Fruit fly (Drosophila melanogaster): ENCODE data around the gene Kots.
A peak's percentile ranks its signal among the peaks of the same experiment; 100 is the strongest.

Gene Kots

dm6 chr3R:13916546-13916945 lies 47.4 kb downstream of the Kots start (continued):
- TF ChIP-seq lz (GFP tag; optimal IDR thresholded peaks at IDR 0.05) (peak; percentile 26), fd59A (GFP tag; optimal IDR thresholded peaks at IDR 0.05) (peak; percentile 54), achi (GFP tag; optimal IDR thresholded peaks at IDR 0.05) (no peak), Lpt (GFP tag; optimal IDR thresholded peaks at IDR 0.05) (no peak), Hr4 (GFP tag; optimal IDR thresholded peaks at IDR 0.05) (no peak), Eip75B (GFP tag; optimal IDR thresholded peaks at IDR 0.05) (peak; percentile 25), net (GFP tag; optimal IDR thresholded peaks at IDR 0.05) (no peak), CG8632 (GFP tag; optimal IDR thresholded peaks at IDR 0.05) (peak; percentile 28), Hr39 (GFP tag; optimal IDR thresholded peaks at IDR 0.05) (peak; percentile 3), salr (GFP tag; optimal IDR thresholded peaks at IDR 0.05) (peak; percentile 12 to 24), CG7368 (GFP tag; optimal IDR thresholded peaks at IDR 0.05) (no peak), CG4318 (GFP tag; optimal IDR thresholded peaks at IDR 0.05) (no peak), eg (GFP tag; IDR thresholded peaks at IDR 0.05) (no peak), Ets96B (tag; optimal IDR thresholded peaks at IDR 0.05) (peak; percentile 57), spab (GFP tag; optimal IDR thresholded peaks at IDR 0.05) (peak; percentile 59), CG9139 (GFP tag; optimal IDR thresholded peaks at IDR 0.05) (no peak), Blimp-1 (GFP tag; optimal IDR thresholded peaks at IDR 0.05) (no peak), dsx (GFP tag; optimal IDR thresholded peaks at IDR 0.05; ENCODE audit: poor library complexity, severe bottlenecking) (peak; percentile 60), CG8319 (GFP tag; optimal IDR thresholded peaks at IDR 0.05) (peak; percentile 3), CG6276 (GFP tag; optimal IDR thresholded peaks at IDR 0.05) (no peak), cyc (GFP tag; optimal IDR thresholded peaks at IDR 0.05) (no peak), fd85E (GFP tag; optimal IDR thresholded peaks at IDR 0.05) (no peak), Hr38 (GFP tag; optimal IDR thresholded peaks at IDR 0.05) (no peak)

DNA sequence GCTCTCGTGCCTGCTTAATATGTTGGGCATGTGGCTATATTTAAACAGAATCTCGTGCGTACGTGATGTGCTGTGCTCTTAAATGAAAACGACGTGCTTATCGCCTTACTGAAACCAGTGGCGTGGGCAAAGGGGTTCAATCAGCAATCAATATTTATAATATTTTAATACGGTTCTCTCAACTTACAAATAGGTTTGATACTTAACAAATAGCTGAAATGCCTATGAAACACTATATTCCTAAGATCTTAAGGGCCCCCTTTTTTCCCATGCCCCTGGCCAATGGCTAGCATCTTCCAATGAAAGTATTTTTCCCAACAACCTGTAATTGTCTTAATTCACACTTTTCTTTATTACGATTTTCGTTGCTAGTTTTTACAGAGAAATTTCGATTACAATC lies 48.3 kb downstream of the Kots start:
- TF ChIP-seq OdsH (GFP tag; optimal IDR thresholded peaks at IDR 0.05) (peak; percentile 76), CG6276 (GFP tag; optimal IDR thresholded peaks at IDR 0.05) (no peak), net (GFP tag; optimal IDR thresholded peaks at IDR 0.05) (peak; percentile 18), Ets96B (tag; optimal IDR thresholded peaks at IDR 0.05) (peak; percentile 83), Hr38 (GFP tag; optimal IDR thresholded peaks at IDR 0.05) (no peak), CG10631 (GFP tag; optimal IDR thresholded peaks at IDR 0.05) (peak; percentile 73), dsx (GFP tag; optimal IDR thresholded peaks at IDR 0.05; ENCODE audit: poor library complexity, severe bottlenecking) (peak; percentile 80), cyc (GFP tag; optimal IDR thresholded peaks at IDR 0.05) (peak; percentile 65), svp (GFP tag) (peak; percentile 90), Sox15 (GFP tag; optimal IDR thresholded peaks at IDR 0.05) (peak; percentile 56), CG16779 (tag; optimal IDR thresholded peaks at IDR 0.05) (no peak), esn (GFP tag; optimal IDR thresholded peaks at IDR 0.05) (peak; percentile 79), Hr39 (GFP tag; optimal IDR thresholded peaks at IDR 0.05) (peak; percentile 70), lz (GFP tag; optimal IDR thresholded peaks at IDR 0.05) (peak; percentile 75), CG1621 (tag; optimal IDR thresholded peaks at IDR 0.05) (peak; percentile 79), fd85E (GFP tag; optimal IDR thresholded peaks at IDR 0.05) (no peak), CG32006 (GFP tag; optimal IDR thresholded peaks at IDR 0.05) (peak; percentile 37), fkh (GFP tag; optimal IDR thresholded peaks at IDR 0.05) (no peak), fd59A (GFP tag; optimal IDR thresholded peaks at IDR 0.05) (peak; percentile 77), vri (GFP tag; optimal IDR thresholded peaks at IDR 0.05) (peak; percentile 36), CG8319 (GFP tag; optimal IDR thresholded peaks at IDR 0.05) (peak; percentile 56), CG8632 (GFP tag; optimal IDR thresholded peaks at IDR 0.05) (peak; percentile 63), CG6854 (GFP tag; optimal IDR thresholded peaks at IDR 0.05) (no peak), CG34406 (GFP tag; optimal IDR thresholded peaks at IDR 0.05) (peak; percentile 67), CG3032 (tag; optimal IDR thresholded peaks at IDR 0.05) (peak; percentile 86), CG15336 (GFP tag; IDR thresholded peaks at IDR 0.05) (no peak), Smox (GFP tag; optimal IDR thresholded peaks at IDR 0.05) (peak; percentile 66), pdm3 (GFP tag; optimal IDR thresholded peaks at IDR 0.05) (peak; percentile 77), CG7368 (GFP tag; optimal IDR thresholded peaks at IDR 0.05) (peak; percentile 48), Sox102F (GFP tag; optimal IDR thresholded peaks at IDR 0.05) (peak; percentile 57), Ets21C (GFP tag; optimal IDR thresholded peaks at IDR 0.05) (peak; percentile 57), CG11294 (GFP tag; IDR thresholded peaks at IDR 0.05) (no peak), Gug (GFP tag; IDR thresholded peaks at IDR 0.05) (no peak), CG11902 (GFP tag; optimal IDR thresholded peaks at IDR 0.05) (peak; percentile 66), Met (GFP tag; optimal IDR thresholded peaks at IDR 0.05) (peak; percentile 77), CG6808 (GFP tag; optimal IDR thresholded peaks at IDR 0.05) (peak; percentile 86), Blimp-1 (GFP tag; optimal IDR thresholded peaks at IDR 0.05) (peak; percentile 44), CG4318 (GFP tag; optimal IDR thresholded peaks at IDR 0.05) (peak; percentile 2), Sox14 (GFP tag; optimal IDR thresholded peaks at IDR 0.05) (peak; percentile 69), CG3919 (GFP tag; optimal IDR thresholded peaks at IDR 0.05) (peak; percentile 75), Eip78C (GFP tag) (peak; percentile 92)

All from whole organism, prepupa.